Fruit fly (Drosophila melanogaster) whole organism, pupa: ENCODE measurements around the gene Dhod.

Source experiments
- CG10348 ChIP-seq: fragments of 200-800 bp; sonication (Bioruptor generic); IDR thresholded peaks from 2 replicates; pipeline ENCODE4 v1.3.6; 2022; ENCODE audit warnings: missing biosample characterization, missing genetic modification characterization
- CG12605 ChIP-seq: fragments of 200-800 bp; sonication (Bioruptor generic); IDR thresholded peaks from 2 replicates; pipeline ENCODE4 v1.3.6; 2022; ENCODE audit warnings: missing biosample characterization, missing genetic modification characterization
- CG13204 ChIP-seq: fragments of 200-800 bp; sonication (Bioruptor generic); optimal IDR thresholded peaks from 2 replicates; lab custom pipeline; 2018; ENCODE audit warnings: missing biosample characterization, mild to moderate bottlenecking, missing genetic modification characterization, moderate library complexity
- CG14655 ChIP-seq: fragments of 200-800 bp; sonication (Bioruptor generic); optimal IDR thresholded peaks from 3 replicates; lab custom pipeline; 2017; ENCODE audit warnings: mild to moderate bottlenecking, missing biosample characterization, missing genetic modification reagents, missing genetic modification characterization
- CG15710 ChIP-seq: fragments of 200-800 bp; sonication (Bioruptor generic); optimal IDR thresholded peaks from 2 replicates; lab custom pipeline; 2018; ENCODE audit warnings: missing biosample characterization, mild to moderate bottlenecking, missing genetic modification characterization, moderate library complexity
- CG17806 ChIP-seq: fragments of 200-800 bp; sonication (Bioruptor generic); optimal IDR thresholded peaks from 2 replicates; lab custom pipeline; 2018; ENCODE audit warnings: missing biosample characterization, mild to moderate bottlenecking, missing genetic modification characterization, moderate library complexity
- CG32121 ChIP-seq: fragments of 200-800 bp; sonication (Bioruptor generic); IDR thresholded peaks from 2 replicates; pipeline ENCODE4 v1.3.6; 2022; ENCODE audit warnings: missing biosample characterization, missing genetic modification characterization
- CG34367 ChIP-seq: fragments of 200-800 bp; sonication (Bioruptor generic); optimal IDR thresholded peaks from 2 replicates; lab custom pipeline; 2018; ENCODE audit warnings: missing biosample characterization, mild to moderate bottlenecking, missing genetic modification characterization
- CG4496 ChIP-seq: fragments of 200-800 bp; sonication (Bioruptor generic); IDR thresholded peaks from 3 replicates; pipeline ENCODE4 v1.3.6; 2022; ENCODE audit warnings: missing biosample characterization, missing genetic modification characterization
- CG8159 ChIP-seq: fragments of 200-800 bp; sonication (Bioruptor generic); optimal IDR thresholded peaks from 3 replicates; lab custom pipeline; 2018; ENCODE audit warnings: missing biosample characterization, mild to moderate bottlenecking, missing genetic modification characterization, moderate library complexity
- CG8301 ChIP-seq: fragments of 200-800 bp; sonication (Bioruptor generic); optimal IDR thresholded peaks from 2 replicates; lab custom pipeline; 2018; ENCODE audit warnings: missing biosample characterization, mild to moderate bottlenecking, missing genetic modification characterization
- CG9948 ChIP-seq: fragments of 200-800 bp; sonication (Bioruptor generic); optimal IDR thresholded peaks from 2 replicates; lab custom pipeline; 2018; ENCODE audit warnings: missing biosample characterization, mild to moderate bottlenecking, missing genetic modification characterization, moderate library complexity
- D1 ChIP-seq: fragments of 200-800 bp; sonication (Bioruptor generic); optimal IDR thresholded peaks from 2 replicates; lab custom pipeline; 2018; ENCODE audit warnings: missing biosample characterization, mild to moderate bottlenecking, missing genetic modification characterization, moderate library complexity
- EcR ChIP-seq: fragments of 200-800 bp; sonication (Bioruptor generic); optimal IDR thresholded peaks from 3 replicates; lab custom pipeline; 2019; ENCODE audit warnings: missing biosample characterization, missing genetic modification characterization, mild to moderate bottlenecking, moderate library complexity, missing genetic modification reagents
- Ets98B ChIP-seq: fragments of 200-800 bp; sonication (Bioruptor generic); IDR thresholded peaks from 2 replicates; pipeline ENCODE4 v1.3.6; 2022; ENCODE audit warnings: missing biosample characterization, missing genetic modification characterization
- Pif1A ChIP-seq: fragments of 200-800 bp; sonication (Bioruptor generic); optimal IDR thresholded peaks from 3 replicates; lab custom pipeline; 2016; ENCODE audit warnings: missing biosample characterization, missing genetic modification characterization
- Pif1B ChIP-seq: fragments of 200-800 bp; sonication (Bioruptor generic); optimal IDR thresholded peaks from 3 replicates; lab custom pipeline; 2016; ENCODE audit warnings: missing biosample characterization, missing genetic modification characterization
- Snoo ChIP-seq: fragments of 200-800 bp; sonication (Bioruptor generic); optimal IDR thresholded peaks from 3 replicates; lab custom pipeline; 2017; ENCODE audit warnings: missing biosample characterization, mild to moderate bottlenecking, missing genetic modification characterization, inconsistent platforms
- fd96Ca ChIP-seq: fragments of 200-800 bp; sonication (Bioruptor generic); IDR thresholded peaks from 3 replicates; pipeline ENCODE4 v1.3.6; 2022; ENCODE audit warnings: missing biosample characterization, missing genetic modification characterization
- gl ChIP-seq: fragments of 200-800 bp; sonication (Bioruptor generic); optimal IDR thresholded peaks from 2 replicates; lab custom pipeline; 2018; ENCODE audit warnings: missing biosample characterization, mild to moderate bottlenecking, missing genetic modification characterization
- rn ChIP-seq: fragments of 200-800 bp; sonication (Bioruptor generic); IDR thresholded peaks from 2 replicates; pipeline ENCODE4 v1.3.6; 2022; ENCODE audit warnings: missing biosample characterization, missing genetic modification characterization

Gene Dhod

dm6 chr3R:8669029-8669707 lies 16.5 kb upstream of the Dhod start:
- TF ChIP-seq CG17806 (tag; lab: Kevin White, UChicago) = peak; percentile 98
- peak; percentile 86 for TF ChIP-seq D1
- TF ChIP-seq CG13204 (GFP tag; lab: Kevin White, UChicago) = peak; percentile 94
- peak; percentile 99 for TF ChIP-seq Pif1A
- TF ChIP-seq CG14655 (GFP tag; lab: Kevin White, UChicago) = peak; percentile 98
- peak; percentile 96 for TF ChIP-seq gl (tag; lab: Kevin White, UChicago)
- TF ChIP-seq Snoo (tag; lab: Kevin White, UChicago) = peak; percentile 97
- TF ChIP-seq Pif1B (GFP tag; lab: Kevin White, UChicago) = peak; percentile 99
- peak; percentile 98 for TF ChIP-seq CG8159 (tag; lab: Kevin White, UChicago)
- TF ChIP-seq rn (GFP tag; lab: Robert Waterston, UW) = peak; percentile 92
- peak; percentile 97 for TF ChIP-seq CG32121 (GFP tag; lab: Robert Waterston, UW)
- peak; percentile 99 for TF ChIP-seq CG8301 (tag; lab: Kevin White, UChicago)
- peak; percentile 97 for TF ChIP-seq CG15710 (tag; lab: Kevin White, UChicago)
- peak; percentile 45 for TF ChIP-seq EcR (GFP tag; lab: Kevin White, UChicago)
- TF ChIP-seq CG4496 (GFP tag; lab: Robert Waterston, UW) = peak; percentile 99
- TF ChIP-seq CG34367 (tag; lab: Kevin White, UChicago) = peak; percentile 98
- peak; percentile 98 for TF ChIP-seq CG12605 (GFP tag; lab: Robert Waterston, UW)
- peak; percentile 97 for TF ChIP-seq fd96Ca (GFP tag; lab: Robert Waterston, UW)
- TF ChIP-seq CG9948 (tag; lab: Kevin White, UChicago) = peak; percentile 98
- peak; percentile 89 for TF ChIP-seq CG10348 (GFP tag; lab: Robert Waterston, UW)
- TF ChIP-seq Ets98B (GFP tag; lab: Robert Waterston, UW) = peak; percentile 99

DNA sequence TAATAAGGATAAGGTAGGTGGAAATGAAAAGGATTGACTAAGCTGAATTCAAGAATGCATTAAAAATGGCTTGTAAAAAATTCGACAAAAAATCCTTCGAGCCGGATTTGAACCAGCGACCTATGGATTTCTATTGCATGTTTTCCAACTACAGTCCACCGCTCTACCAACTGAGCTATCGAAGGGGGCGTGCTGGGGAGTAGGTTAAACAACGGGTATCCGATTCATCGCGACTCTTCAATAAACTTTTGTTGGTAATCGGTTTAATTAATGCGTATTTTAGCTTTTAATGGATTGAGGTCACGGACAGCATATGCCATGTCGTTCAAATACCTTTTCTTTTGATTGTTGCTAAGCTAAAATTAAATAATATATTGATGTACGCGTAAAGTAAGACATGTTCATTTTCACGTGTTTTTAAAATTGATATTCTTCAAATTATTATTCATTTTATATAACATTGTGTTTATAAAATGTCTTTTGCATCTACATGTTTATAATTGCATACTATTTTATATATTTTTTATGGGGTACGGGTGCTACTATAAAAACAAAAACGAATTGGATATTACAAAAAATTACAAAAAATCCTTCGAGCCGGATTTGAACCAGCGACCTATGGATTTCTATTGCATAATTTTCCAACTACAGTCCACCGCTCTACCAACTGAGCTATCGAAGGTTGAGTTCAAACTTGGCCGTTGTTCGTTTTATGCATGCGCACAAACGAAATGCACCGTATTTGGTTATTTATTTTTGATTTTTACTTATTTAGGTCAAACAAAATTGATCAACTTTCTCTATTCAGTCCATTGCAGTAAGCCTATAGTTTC lies 15.5 kb upstream of the Dhod start:
- no peak for TF ChIP-seq CG10348 (GFP tag; lab: Robert Waterston, UW)
- TF ChIP-seq Ets98B (GFP tag; lab: Robert Waterston, UW) = 0 out of 2 replicates have a peak, but pooled peaks have one; percentile 3
- TF ChIP-seq CG34367 (tag; lab: Kevin White, UChicago) = no peak
- TF ChIP-seq CG4496 (GFP tag; lab: Robert Waterston, UW) = no peak
- TF ChIP-seq rn (GFP tag; lab: Robert Waterston, UW) = no peak
- TF ChIP-seq CG8301 (tag; lab: Kevin White, UChicago) = no peak
- peak; percentile 28 for TF ChIP-seq EcR (GFP tag; lab: Kevin White, UChicago)
- TF ChIP-seq, all 21 proteins: peak for 2

DNA sequence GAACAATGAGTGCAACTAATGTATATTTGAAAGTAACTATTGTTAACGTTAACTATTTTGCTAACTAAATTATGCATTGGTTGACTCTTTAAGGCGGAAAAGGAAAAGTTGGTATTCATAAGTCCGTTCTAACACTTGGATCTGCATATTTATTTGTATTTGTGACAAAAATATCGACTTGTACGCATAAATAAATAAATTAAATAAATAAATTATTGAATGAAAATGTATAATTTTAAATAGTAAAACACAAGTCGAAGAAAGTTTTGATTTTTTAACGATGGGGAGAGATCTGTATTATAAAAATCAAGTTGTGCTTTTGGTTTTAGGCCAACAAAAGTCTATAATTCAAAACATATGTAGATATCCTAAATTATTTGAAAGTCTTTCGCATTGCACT lies 14.9 kb upstream of the Dhod start, which contains the start of gene CG8036:
Gene CG8036 (plus strand): TSS at position 301 of the 400 bp plus-strand sequence.
- TF ChIP-seq CG17806 (tag; lab: Kevin White, UChicago) (no peak), CG13204 (GFP tag; lab: Kevin White, UChicago) (no peak), Snoo (tag; lab: Kevin White, UChicago) (no peak), CG14655 (GFP tag; lab: Kevin White, UChicago) (no peak), fd96Ca (GFP tag; lab: Robert Waterston, UW) (no peak), gl (tag; lab: Kevin White, UChicago) (no peak), CG4496 (GFP tag; lab: Robert Waterston, UW) (no peak)
- TF ChIP-seq, all 21 proteins: peak for 0

DNA sequence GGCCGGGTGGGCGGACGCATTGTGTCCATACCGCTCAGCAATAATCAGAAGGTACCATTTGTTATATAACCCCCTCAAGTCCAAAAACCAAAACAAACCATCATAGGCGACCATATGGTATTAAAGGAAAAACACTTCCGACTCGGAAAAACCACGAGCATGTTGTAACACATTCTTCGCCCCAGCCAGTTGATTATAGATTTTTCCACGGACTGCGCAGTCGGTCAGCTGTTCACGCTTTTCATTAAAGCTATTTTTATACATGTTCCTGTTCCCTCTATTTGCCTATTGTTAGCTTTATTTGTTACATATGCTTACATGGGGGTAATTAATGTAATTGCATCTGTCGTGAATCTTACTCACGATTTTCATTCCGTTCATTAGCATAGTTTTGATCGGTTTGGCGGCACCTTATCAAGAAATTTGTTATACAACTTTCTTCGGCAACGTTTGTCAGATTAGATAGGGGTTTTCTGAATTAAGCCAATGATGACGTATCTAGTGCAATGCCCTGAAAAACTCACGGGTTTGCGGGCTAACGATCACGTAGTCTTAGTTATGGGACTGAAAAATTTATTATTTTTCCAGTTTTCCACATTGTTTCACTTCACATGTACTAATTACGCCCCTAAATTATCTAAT lies 12.1 kb upstream of the Dhod start:
- TF ChIP-seq CG34367 (tag; lab: Kevin White, UChicago) = no peak
- TF ChIP-seq Snoo (tag; lab: Kevin White, UChicago) = no peak

- TF ChIP-seq CG32121 (GFP tag; lab: Robert Waterston, UW) = no peak
- peak; percentile 5 for TF ChIP-seq CG14655 (GFP tag; lab: Kevin White, UChicago)
- TF ChIP-seq fd96Ca (GFP tag; lab: Robert Waterston, UW) = peak; percentile 34; the same call in 1 of the 3 replicates
- peak; percentile 27 for TF ChIP-seq CG15710 (tag; lab: Kevin White, UChicago)
- no peak for TF ChIP-seq CG34367 (tag; lab: Kevin White, UChicago)
These were observed 11.1 kb upstream of the Dhod start, which contains the start of gene CG8032 for dm6 chr3R:8663668-8664283. Gene CG8032 (plus strand): TSS chr3R:8664115.
